Fruit fly (Drosophila melanogaster): Measurements from ENCODE around the gene CG7600.

CG7600 gene

DNA sequence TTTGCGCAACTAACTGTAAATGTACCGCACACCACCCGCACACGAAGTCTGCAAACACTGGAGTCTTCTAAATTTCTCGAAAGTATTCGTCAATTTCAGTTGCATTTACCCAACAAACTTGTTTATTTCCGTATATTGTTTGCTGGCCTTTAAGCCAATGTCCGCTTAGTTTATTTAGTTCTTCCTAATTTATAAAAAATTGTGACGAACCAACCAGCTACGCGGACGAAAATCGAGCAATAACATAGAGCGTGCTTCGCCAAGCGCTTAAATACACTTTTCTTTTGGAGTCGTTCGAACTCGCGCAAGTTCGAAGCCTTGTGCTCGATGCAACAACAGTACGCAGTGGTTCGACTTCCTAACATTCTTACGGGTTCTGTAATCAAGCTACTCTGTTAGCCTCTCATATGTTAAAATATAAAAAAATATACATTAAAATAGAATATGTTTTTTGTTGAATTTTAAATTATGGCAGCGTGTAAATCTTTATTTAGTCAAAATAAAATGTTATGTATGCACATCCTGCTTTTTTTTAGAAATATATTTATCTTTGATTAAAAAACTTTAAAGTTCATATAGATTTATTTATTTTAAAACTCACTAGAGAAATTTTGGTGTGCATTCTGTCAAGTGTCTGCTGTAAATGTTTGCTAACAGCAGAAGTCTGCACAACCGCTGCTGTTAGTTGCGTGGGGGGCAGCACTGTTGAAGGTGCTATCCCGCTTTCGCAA, 13.1 kb upstream of the CG7600 start, which contains the start of gene GlcAT-P (continued):
- no peak for TF ChIP-seq CG10321 (GFP tag; IDR thresholded peaks at IDR 0.05)
- TF ChIP-seq HLH4C (GFP tag; IDR thresholded peaks at IDR 0.05; ENCODE audit: partially characterized antibody), result no peak
- no peak for TF ChIP-seq corto (GFP tag; optimal IDR thresholded peaks at IDR 0.05)
- TF ChIP-seq nmo (GFP tag; optimal IDR thresholded peaks at IDR 0.05), result peak; percentile 82
- TF ChIP-seq Usf (GFP tag; optimal IDR thresholded peaks at IDR 0.05), result no peak
- peak; percentile 45 for TF ChIP-seq Deaf1 (tag; optimal IDR thresholded peaks at IDR 0.05)
- no peak for TF ChIP-seq dan (GFP tag; IDR thresholded peaks at IDR 0.05)
- peak; percentile 46 for TF ChIP-seq CG14441 (GFP tag; IDR thresholded peaks at IDR 0.05)
- TF ChIP-seq Bteb2 (GFP tag; optimal IDR thresholded peaks at IDR 0.05), result no peak
- TF ChIP-seq vnd (GFP tag; IDR thresholded peaks at IDR 0.05; ENCODE audit: partially characterized antibody), result no peak
- no peak for TF ChIP-seq CG17612 (GFP tag; IDR thresholded peaks at IDR 0.05)
- peak; percentile 86 for TF ChIP-seq CG2712 (tag; optimal IDR thresholded peaks at IDR 0.05)
- peak; percentile 78 for TF ChIP-seq CG9727 (GFP tag; optimal IDR thresholded peaks at IDR 0.05)
- no peak for TF ChIP-seq CG2202 (tag; optimal IDR thresholded peaks at IDR 0.05)
- TF ChIP-seq CG42726 (GFP tag; IDR thresholded peaks at IDR 0.05; ENCODE audit: partially characterized antibody), result no peak
- TF ChIP-seq az2 (GFP tag; optimal IDR thresholded peaks at IDR 0.05), result peak; percentile 54
- no peak for TF ChIP-seq Lim3 (GFP tag; IDR thresholded peaks at IDR 0.05)
- TF ChIP-seq MESR4 (GFP tag; optimal IDR thresholded peaks at IDR 0.05), result no peak
- no peak for TF ChIP-seq CG6765 (GFP tag; optimal IDR thresholded peaks at IDR 0.05)
- TF ChIP-seq Ada2b (GFP tag; IDR thresholded peaks at IDR 0.05), result peak; percentile 65
- TF ChIP-seq CG11093 (GFP tag; IDR thresholded peaks at IDR 0.05), result no peak
- TF ChIP-seq CG8359 (GFP tag; optimal IDR thresholded peaks at IDR 0.05; ENCODE audit: borderline replicate concordance), result no peak
- peak; percentile 59 for TF ChIP-seq CG15696 (tag; optimal IDR thresholded peaks at IDR 0.05)
- TF ChIP-seq Nf-YC (tag; optimal IDR thresholded peaks at IDR 0.05), result peak; percentile 71
- no peak for TF ChIP-seq tx (GFP tag; optimal IDR thresholded peaks at IDR 0.05)
- no peak for TF ChIP-seq MTF-1 (GFP tag; optimal IDR thresholded peaks at IDR 0.05; ENCODE audit: borderline replicate concordance)
- no peak for TF ChIP-seq dm (GFP tag; optimal IDR thresholded peaks at IDR 0.05)
- no peak for TF ChIP-seq CG12769 (tag; optimal IDR thresholded peaks at IDR 0.05)
- peak; percentile 88 for TF ChIP-seq CG6689 (GFP tag; IDR thresholded peaks at IDR 0.05)
- no peak for TF ChIP-seq CG14965 (GFP tag; optimal IDR thresholded peaks at IDR 0.05; ENCODE audit: borderline replicate concordance)
- peak in 1 of 2 experiments; percentile 59 for TF ChIP-seq Eip74EF (GFP tag; optimal IDR thresholded peaks at IDR 0.05)
- TF ChIP-seq Max (GFP tag; optimal IDR thresholded peaks at IDR 0.05), result peak; percentile 41
- no peak for TF ChIP-seq pros (GFP tag; optimal IDR thresholded peaks at IDR 0.05)
- no peak for TF ChIP-seq CG15073 (GFP tag; optimal IDR thresholded peaks at IDR 0.05)
- peak; percentile 9 for TF ChIP-seq Hsf (GFP tag; optimal IDR thresholded peaks at IDR 0.05)
- TF ChIP-seq CG17359 (tag; optimal IDR thresholded peaks at IDR 0.05), result peak; percentile 50
- TF ChIP-seq Hr3 (GFP tag; optimal IDR thresholded peaks at IDR 0.05), result peak; percentile 57
- peak; percentile 14; the same call in 1 of the 3 replicates for TF ChIP-seq CG2199 (GFP tag; IDR thresholded peaks at IDR 0.05)
- no peak for TF ChIP-seq Dref (GFP tag; IDR thresholded peaks at IDR 0.05)
- no peak for TF ChIP-seq nom (GFP tag; optimal IDR thresholded peaks at IDR 0.05)
- peak; percentile 11 for TF ChIP-seq CG2116 (GFP tag; optimal IDR thresholded peaks at IDR 0.05)
- no peak for TF ChIP-seq yki (optimal IDR thresholded peaks at IDR 0.05)
- TF ChIP-seq CG4328 (GFP tag; optimal IDR thresholded peaks at IDR 0.05), result peak; percentile 32
- TF ChIP-seq bowl (GFP tag; IDR thresholded peaks at IDR 0.05), result peak; percentile 32; the same call in 1 of the 2 replicates
- TF ChIP-seq stc (GFP tag; IDR thresholded peaks at IDR 0.05), result peak; percentile 66
- TF ChIP-seq CG3726 (GFP tag; IDR thresholded peaks at IDR 0.05), result no peak
- TF ChIP-seq crc (GFP tag; optimal IDR thresholded peaks at IDR 0.05), result no peak
- TF ChIP-seq tap (tag; optimal IDR thresholded peaks at IDR 0.05), result peak; percentile 63
- peak; percentile 75 for TF ChIP-seq CG10209 (GFP tag; optimal IDR thresholded peaks at IDR 0.05)
